Fruit fly (Drosophila melanogaster): Measurements from ENCODE around the gene Tbh.
A peak's percentile ranks its signal among the peaks of the same experiment; 100 is the strongest.

Gene Tbh

DNA sequence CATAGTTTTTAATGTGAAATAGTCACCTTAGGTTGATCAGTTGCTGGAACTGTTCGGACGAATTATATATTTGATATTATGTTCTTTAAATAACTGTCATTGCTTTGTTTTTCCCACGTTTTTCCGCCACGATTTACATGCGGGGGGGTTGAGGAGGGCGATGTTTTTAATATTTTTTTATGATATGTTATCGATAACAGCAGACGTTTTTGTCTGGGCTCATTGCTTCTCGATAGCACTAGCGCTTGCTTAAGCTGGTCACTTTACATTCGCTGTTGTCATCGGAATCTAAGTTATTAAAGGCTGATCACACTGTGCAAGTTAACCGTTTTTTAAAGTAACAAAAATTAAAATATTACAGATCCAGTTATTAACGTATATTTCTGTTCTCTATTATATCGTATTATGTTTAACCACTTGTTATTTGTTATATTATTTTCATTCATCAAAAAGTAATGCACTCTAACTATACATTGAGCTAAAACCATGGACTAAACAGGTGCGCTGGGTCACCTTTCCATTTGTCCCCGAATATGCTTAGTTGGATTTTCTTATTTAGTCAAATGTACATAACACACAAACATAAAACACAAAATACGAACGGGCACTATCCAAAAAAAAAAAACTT is 79.9 kb downstream of the Tbh start, which contains the start of the genes Upf2 and CG1571 (continued):
- no peak for TF ChIP-seq bigmax (GFP tag; optimal IDR thresholded peaks at IDR 0.05)
- peak; percentile 54; the same call in 1 of the 2 replicates for TF ChIP-seq inv (GFP tag; IDR thresholded peaks at IDR 0.05; ENCODE audit: partially characterized antibody)
- TF ChIP-seq HLH3B (GFP tag; IDR thresholded peaks at IDR 0.05), result no peak
- peak; percentile 72 for TF ChIP-seq amos (GFP tag; IDR thresholded peaks at IDR 0.05; ENCODE audit: partially characterized antibody)
- TF ChIP-seq CG42726 (GFP tag; IDR thresholded peaks at IDR 0.05; ENCODE audit: partially characterized antibody), result no peak
- TF ChIP-seq Mrtf (GFP tag; IDR thresholded peaks at IDR 0.05), result no peak
- TF ChIP-seq h (optimal IDR thresholded peaks at IDR 0.05), result no peak
- TF ChIP-seq CG10366 (GFP tag; IDR thresholded peaks at IDR 0.05), result no peak
- no peak for TF ChIP-seq CG18011 (GFP tag; optimal IDR thresholded peaks at IDR 0.05)
- TF ChIP-seq caup (GFP tag; optimal IDR thresholded peaks at IDR 0.05; ENCODE audit: severe bottlenecking), result no peak
- no peak for TF ChIP-seq Tbp (GFP tag; optimal IDR thresholded peaks at IDR 0.05)
- TF ChIP-seq CG13123 (GFP tag; optimal IDR thresholded peaks at IDR 0.05), result no peak
- 0 out of 3 replicates have a peak, but pooled peaks have one; percentile 33 for TF ChIP-seq Doc3 (GFP tag; IDR thresholded peaks at IDR 0.05; ENCODE audit: partially characterized antibody)
- no peak for TF ChIP-seq CG2199 (GFP tag; IDR thresholded peaks at IDR 0.05)
- no peak for TF ChIP-seq Hr39 (optimal IDR thresholded peaks at IDR 0.05)
- no peak for TF ChIP-seq CG16779 (GFP tag; IDR thresholded peaks at IDR 0.05)
- TF ChIP-seq CG1603 (tag; optimal IDR thresholded peaks at IDR 0.05), result no peak
- TF ChIP-seq bbx (GFP tag; IDR thresholded peaks at IDR 0.05; ENCODE audit: partially characterized antibody), result peak; percentile 79
- no peak for TF ChIP-seq gem (tag; optimal IDR thresholded peaks at IDR 0.05)
- TF ChIP-seq Oaz (GFP tag; IDR thresholded peaks at IDR 0.05), result no peak
- TF ChIP-seq CG30403 (GFP tag; optimal IDR thresholded peaks at IDR 0.05), result no peak
- no peak for TF ChIP-seq CG12104 (GFP tag; optimal IDR thresholded peaks at IDR 0.05)
- no peak for TF ChIP-seq CG14050 (GFP tag; IDR thresholded peaks at IDR 0.05)
- TF ChIP-seq CG8290 (GFP tag; optimal IDR thresholded peaks at IDR 0.05), result peak; percentile 0
- no peak for TF ChIP-seq CG8290 (tag; optimal IDR thresholded peaks at IDR 0.05)
- TF ChIP-seq Fer3 (tag; optimal IDR thresholded peaks at IDR 0.05), result no peak
- TF ChIP-seq Ssrp (tag; optimal IDR thresholded peaks at IDR 0.05), result no peak
- no peak for TF ChIP-seq Fer2 (tag; optimal IDR thresholded peaks at IDR 0.05)
- TF ChIP-seq maf-S (GFP tag; optimal IDR thresholded peaks at IDR 0.05), result no peak
- TF ChIP-seq sqz (GFP tag; optimal IDR thresholded peaks at IDR 0.05), result peak; percentile 87
- no peak for TF ChIP-seq corto (GFP tag; optimal IDR thresholded peaks at IDR 0.05)
- TF ChIP-seq HLH54F (GFP tag; optimal IDR thresholded peaks at IDR 0.05), result no peak
- TF ChIP-seq grau (tag; optimal IDR thresholded peaks at IDR 0.05), result no peak
- no peak for TF ChIP-seq ATbp (GFP tag; optimal IDR thresholded peaks at IDR 0.05)
- no peak for TF ChIP-seq CG2875 (GFP tag; optimal IDR thresholded peaks at IDR 0.05)
- no peak for TF ChIP-seq CG11085 (GFP tag; IDR thresholded peaks at IDR 0.05)
- no peak for TF ChIP-seq peb (GFP tag; IDR thresholded peaks at IDR 0.05)
- no peak for TF ChIP-seq CG6689 (GFP tag; IDR thresholded peaks at IDR 0.05)
- no peak for TF ChIP-seq z (GFP tag; IDR thresholded peaks at IDR 0.05)
- no peak for TF ChIP-seq tx (GFP tag; optimal IDR thresholded peaks at IDR 0.05)
- no peak for TF ChIP-seq Hr3 (GFP tag; optimal IDR thresholded peaks at IDR 0.05)
- TF ChIP-seq Side (GFP tag; optimal IDR thresholded peaks at IDR 0.05), result no peak
- no peak for TF ChIP-seq Dfd (GFP tag; optimal IDR thresholded peaks at IDR 0.05)
- TF ChIP-seq Atf6 (GFP tag; IDR thresholded peaks at IDR 0.05), result no peak
- TF ChIP-seq CG7271 (tag; optimal IDR thresholded peaks at IDR 0.05), result no peak
- TF ChIP-seq Optix (GFP tag; IDR thresholded peaks at IDR 0.05), result no peak
- no peak for TF ChIP-seq Hmr (GFP tag; optimal IDR thresholded peaks at IDR 0.05)
- TF ChIP-seq disco-r (GFP tag; optimal IDR thresholded peaks at IDR 0.05), result no peak
- TF ChIP-seq CG6654 (GFP tag; optimal IDR thresholded peaks at IDR 0.05), result no peak
- TF ChIP-seq CG11504 (tag; optimal IDR thresholded peaks at IDR 0.05), result no peak
- no peak for TF ChIP-seq slou (GFP tag; optimal IDR thresholded peaks at IDR 0.05)
- peak; percentile 3 for TF ChIP-seq CG17186 (GFP tag; optimal IDR thresholded peaks at IDR 0.05)

All from whole organism, embryonic.